Fruit fly (Drosophila melanogaster): ENCODE data around the gene CG43732.
A peak's percentile ranks its signal among the peaks of the same experiment; 100 is the strongest.

CG43732 gene

dm6 chr3R:18991721-18992120 is 41.7 kb downstream of the CG43732 start:
- no peak for TF ChIP-seq tj (GFP tag; optimal IDR thresholded peaks at IDR 0.05)
- TF ChIP-seq CG7045 (GFP tag; optimal IDR thresholded peaks at IDR 0.05) = no peak
- TF ChIP-seq cic (GFP tag; optimal IDR thresholded peaks at IDR 0.05) = no peak
- peak; percentile 8 for TF ChIP-seq kay (GFP tag; ENCODE audit: borderline replicate concordance)

dm6 chr3R:18993159-18993558 is 43.2 kb downstream of the CG43732 start:
- no peak for TF ChIP-seq ovo (GFP tag; optimal IDR thresholded peaks at IDR 0.05)
- no peak for TF ChIP-seq CG5204 (GFP tag; optimal IDR thresholded peaks at IDR 0.05)
- no peak for TF ChIP-seq cic (GFP tag; optimal IDR thresholded peaks at IDR 0.05)
- TF ChIP-seq CG7101 (tag; optimal IDR thresholded peaks at IDR 0.05) = no peak
- TF ChIP-seq CG14711 (tag; optimal IDR thresholded peaks at IDR 0.05) = no peak
- no peak for TF ChIP-seq pad (GFP tag; optimal IDR thresholded peaks at IDR 0.05)
- no peak for TF ChIP-seq Mnt (GFP tag; optimal IDR thresholded peaks at IDR 0.05)
- no peak for TF ChIP-seq CG12768 (GFP tag; optimal IDR thresholded peaks at IDR 0.05)
- no peak for TF ChIP-seq CG11617 (GFP tag; optimal IDR thresholded peaks at IDR 0.05)
- TF ChIP-seq Clk (GFP tag; optimal IDR thresholded peaks at IDR 0.05) = no peak
- no peak for TF ChIP-seq kay (GFP tag; ENCODE audit: borderline replicate concordance)
- TF ChIP-seq tj (GFP tag; optimal IDR thresholded peaks at IDR 0.05) = no peak

dm6 chr3R:18995556-18996272 is 45.7 kb downstream of the CG43732 start:
- TF ChIP-seq CG14711 (tag; optimal IDR thresholded peaks at IDR 0.05) (no peak), bab1 (GFP tag; optimal IDR thresholded peaks at IDR 0.05) (no peak), CG7045 (GFP tag; optimal IDR thresholded peaks at IDR 0.05) (no peak), toe (GFP tag; optimal IDR thresholded peaks at IDR 0.05) (no peak), kay (GFP tag; ENCODE audit: borderline replicate concordance) (peak; percentile 18)

dm6 chr3R:18997388-18998287 is 47.6 kb downstream of the CG43732 start:
- no peak for TF ChIP-seq Mnt (GFP tag; optimal IDR thresholded peaks at IDR 0.05)
- TF ChIP-seq CG7045 (GFP tag; optimal IDR thresholded peaks at IDR 0.05) = no peak
- no peak for TF ChIP-seq CG12768 (GFP tag; optimal IDR thresholded peaks at IDR 0.05)
- TF ChIP-seq bab1 (GFP tag; optimal IDR thresholded peaks at IDR 0.05) = no peak
- no peak for TF ChIP-seq tj (GFP tag; optimal IDR thresholded peaks at IDR 0.05)
- TF ChIP-seq cnc (optimal IDR thresholded peaks at IDR 0.05) = no peak
- no peak for TF ChIP-seq Crg-1 (GFP tag; optimal IDR thresholded peaks at IDR 0.05)
- no peak for TF ChIP-seq CG5204 (GFP tag; optimal IDR thresholded peaks at IDR 0.05)
- TF ChIP-seq pad (GFP tag; optimal IDR thresholded peaks at IDR 0.05) = no peak
- no peak for TF ChIP-seq toe (GFP tag; optimal IDR thresholded peaks at IDR 0.05)
- no peak for TF ChIP-seq Hr96 (GFP tag; optimal IDR thresholded peaks at IDR 0.05)
- TF ChIP-seq CG1620 (GFP tag; optimal IDR thresholded peaks at IDR 0.05) = no peak
- peak; percentile 23 for TF ChIP-seq CG7101 (tag; optimal IDR thresholded peaks at IDR 0.05)
- no peak for TF ChIP-seq CG33017 (tag; optimal IDR thresholded peaks at IDR 0.05)
- no peak for TF ChIP-seq CG14711 (tag; optimal IDR thresholded peaks at IDR 0.05)
- TF ChIP-seq cic (GFP tag; optimal IDR thresholded peaks at IDR 0.05) = no peak
- no peak for TF ChIP-seq Clk (GFP tag; optimal IDR thresholded peaks at IDR 0.05)
- peak; percentile 20 for TF ChIP-seq ovo (GFP tag; optimal IDR thresholded peaks at IDR 0.05)
- TF ChIP-seq CG11617 (GFP tag; optimal IDR thresholded peaks at IDR 0.05) = peak; percentile 13
- peak; percentile 43 for TF ChIP-seq kay (GFP tag; ENCODE audit: borderline replicate concordance)

dm6 chr3R:18998370-18998769 is 48.4 kb downstream of the CG43732 start:
- TF ChIP-seq Crg-1 (GFP tag; optimal IDR thresholded peaks at IDR 0.05) (no peak), CG11617 (GFP tag; optimal IDR thresholded peaks at IDR 0.05) (no peak), CG12768 (GFP tag; optimal IDR thresholded peaks at IDR 0.05) (no peak), ovo (GFP tag; optimal IDR thresholded peaks at IDR 0.05) (no peak), Hr96 (GFP tag; optimal IDR thresholded peaks at IDR 0.05) (no peak), pad (GFP tag; optimal IDR thresholded peaks at IDR 0.05) (no peak), CG1620 (GFP tag; optimal IDR thresholded peaks at IDR 0.05) (no peak), bab1 (GFP tag; optimal IDR thresholded peaks at IDR 0.05) (no peak), kay (GFP tag; ENCODE audit: borderline replicate concordance) (no peak), cic (GFP tag; optimal IDR thresholded peaks at IDR 0.05) (no peak), CG7101 (tag; optimal IDR thresholded peaks at IDR 0.05) (no peak)

dm6 chr3R:18999906-19000451 is 50.0 kb downstream of the CG43732 start:
- no peak for TF ChIP-seq CG1620 (GFP tag; optimal IDR thresholded peaks at IDR 0.05)
- no peak for TF ChIP-seq CG12768 (GFP tag; optimal IDR thresholded peaks at IDR 0.05)
- TF ChIP-seq CG14711 (tag; optimal IDR thresholded peaks at IDR 0.05) = no peak
- TF ChIP-seq ovo (GFP tag; optimal IDR thresholded peaks at IDR 0.05) = no peak
- TF ChIP-seq tj (GFP tag; optimal IDR thresholded peaks at IDR 0.05) = no peak
- no peak for TF ChIP-seq Clk (GFP tag; optimal IDR thresholded peaks at IDR 0.05)
- no peak for TF ChIP-seq bab1 (GFP tag; optimal IDR thresholded peaks at IDR 0.05)
- TF ChIP-seq Mnt (GFP tag; optimal IDR thresholded peaks at IDR 0.05) = no peak
- no peak for TF ChIP-seq Hr96 (GFP tag; optimal IDR thresholded peaks at IDR 0.05)
- no peak for TF ChIP-seq kay (GFP tag; ENCODE audit: borderline replicate concordance)
- no peak for TF ChIP-seq CG5204 (GFP tag; optimal IDR thresholded peaks at IDR 0.05)
- TF ChIP-seq toe (GFP tag; optimal IDR thresholded peaks at IDR 0.05) = no peak

Measured in whole organism, adult.